Worm (Caenorhabditis elegans) whole organism, L3 larva: ENCODE results near the gene Y48B6A.10.

ENCODE experiments used
- R02D3.7 ChIP-seq: fragments of 150-350 bp; optimal IDR thresholded peaks from 2 replicates; lab custom pipeline; 2014; ENCODE audit warnings: missing biosample characterization, missing genetic modification characterization
- ZK546.5 ChIP-seq: sonication (generic microtip); optimal IDR thresholded peaks from 2 replicates; lab custom pipeline; 2017; ENCODE audit warnings: missing biosample characterization, missing genetic modification characterization
- aly-2 ChIP-seq: fragments of 150-350 bp; optimal IDR thresholded peaks from 2 replicates; lab custom pipeline; 2014; ENCODE audit warnings: missing biosample characterization, missing genetic modification characterization
- ama-1 ChIP-seq: fragments of 150-350 bp; optimal IDR thresholded peaks from 2 replicates; lab custom pipeline; 2018
- ceh-16 ChIP-seq: sonication (generic microtip); optimal IDR thresholded peaks from 2 replicates; lab custom pipeline; 2017; ENCODE audit warnings: missing biosample characterization, missing genetic modification characterization
- ceh-28 ChIP-seq: fragments of 150-350 bp; optimal IDR thresholded peaks from 2 replicates; lab custom pipeline; 2014; ENCODE audit warnings: missing biosample characterization, missing genetic modification reagents, missing genetic modification characterization
- ceh-82 ChIP-seq: fragments of 150-350 bp; optimal IDR thresholded peaks from 2 replicates; lab custom pipeline; 2014; ENCODE audit warnings: missing biosample characterization, missing genetic modification characterization
- ceh-9 ChIP-seq: sonication (generic microtip); optimal IDR thresholded peaks from 2 replicates; lab custom pipeline; 2018; ENCODE audit warnings: missing biosample characterization, missing genetic modification characterization
- daf-12 ChIP-seq: fragments of 150-350 bp; optimal IDR thresholded peaks from 2 replicates; lab custom pipeline; 2014; ENCODE audit warnings: missing biosample characterization, missing genetic modification reagents, missing genetic modification characterization
- egl-27 ChIP-seq: sonication (generic microtip); optimal IDR thresholded peaks from 4 replicates; lab custom pipeline; 2017; ENCODE audit warnings: missing biosample characterization, missing genetic modification reagents, missing genetic modification characterization
- egl-5 ChIP-seq: fragments of 150-350 bp; optimal IDR thresholded peaks from 2 replicates; lab custom pipeline; 2017; ENCODE audit warnings: missing biosample characterization, missing genetic modification reagents, missing genetic modification characterization, inconsistent platforms
- elt-1 ChIP-seq: fragments of 150-350 bp; optimal IDR thresholded peaks from 2 replicates; lab custom pipeline; 2014; ENCODE audit warnings: missing biosample characterization, missing genetic modification characterization
- elt-2 ChIP-seq: sonication (generic microtip); optimal IDR thresholded peaks from 2 replicates; lab custom pipeline; 2016; ENCODE audit warnings: missing genetic modification reagents, mild to moderate bottlenecking, missing genetic modification characterization, missing compliant biosample characterization
- elt-3 ChIP-seq, 3 experiments: fragments of 150-350 bp in 1 of 3; sonication (generic microtip) in 2 of 3; optimal IDR thresholded peaks; 2 replicates in 2 of 3; 4 replicates in 1 of 3; lab custom pipeline; 2014 to 2017; ENCODE audit warnings: missing biosample characterization in 3 of 3, missing genetic modification characterization in 3 of 3
- eor-1 ChIP-seq, 2 experiments: fragments of 150-350 bp; optimal IDR thresholded peaks; 2 replicates each; lab custom pipeline; 2014 to 2018; ENCODE audit warnings: missing biosample characterization in 2 of 2, missing genetic modification characterization in 2 of 2
- fkh-10 ChIP-seq: sonication (generic microtip); optimal IDR thresholded peaks from 2 replicates; lab custom pipeline; 2017; ENCODE audit warnings: missing biosample characterization, missing genetic modification reagents, missing genetic modification characterization
- fkh-2 ChIP-seq: fragments of 150-350 bp; optimal IDR thresholded peaks from 2 replicates; lab custom pipeline; 2014; ENCODE audit warnings: missing biosample characterization, missing genetic modification reagents, missing genetic modification characterization
- fos-1 ChIP-seq: fragments of 150-350 bp; optimal IDR thresholded peaks from 2 replicates; lab custom pipeline; 2014; ENCODE audit warnings: missing biosample characterization, missing genetic modification characterization
- hmg-11 ChIP-seq: sonication (generic microtip); optimal IDR thresholded peaks from 2 replicates; lab custom pipeline; 2016; ENCODE audit warnings: missing genetic modification characterization, missing compliant biosample characterization
- jun-1 ChIP-seq: fragments of 150-350 bp; optimal IDR thresholded peaks from 2 replicates; lab custom pipeline; 2014; ENCODE audit warnings: missing biosample characterization, missing genetic modification reagents, missing genetic modification characterization
- lin-15B ChIP-seq: fragments of 150-350 bp; optimal IDR thresholded peaks from 2 replicates; lab custom pipeline; 2014; ENCODE audit warnings: missing biosample characterization, missing genetic modification characterization
- lin-39 ChIP-seq: fragments of 150-350 bp; optimal IDR thresholded peaks from 2 replicates; lab custom pipeline; 2018; ENCODE audit warnings: missing biosample characterization, missing genetic modification reagents, missing genetic modification characterization
- lsy-12 ChIP-seq: sonication (generic microtip); optimal IDR thresholded peaks from 2 replicates; lab custom pipeline; 2016; ENCODE audit warnings: mild to moderate bottlenecking, missing genetic modification characterization, missing compliant biosample characterization
- mdl-1 ChIP-seq: fragments of 150-350 bp; optimal IDR thresholded peaks from 2 replicates; lab custom pipeline; 2014; ENCODE audit warnings: missing biosample characterization, missing genetic modification characterization
- mml-1 ChIP-seq: fragments of 150-350 bp; sonication (generic microtip); optimal IDR thresholded peaks from 3 replicates; lab custom pipeline; 2014; ENCODE audit warnings: missing biosample characterization, missing genetic modification characterization
- nfya-1 ChIP-seq: sonication (generic microtip); optimal IDR thresholded peaks from 2 replicates; lab custom pipeline; 2017; ENCODE audit warnings: missing genetic modification characterization, mild to moderate bottlenecking, missing compliant biosample characterization, antibody characterized with exemption, moderate library complexity; ENCODE audit not compliant: insufficient read depth
- nhr-11 ChIP-seq: fragments of 150-350 bp; optimal IDR thresholded peaks from 2 replicates; lab custom pipeline; 2014; ENCODE audit warnings: missing biosample characterization, missing genetic modification characterization
- nhr-12 ChIP-seq: fragments of 150-350 bp; optimal IDR thresholded peaks from 2 replicates; lab custom pipeline; 2014; ENCODE audit warnings: missing biosample characterization, missing genetic modification characterization
- nhr-23 ChIP-seq: fragments of 150-350 bp; optimal IDR thresholded peaks from 2 replicates; lab custom pipeline; 2014; ENCODE audit warnings: missing biosample characterization, missing genetic modification reagents, missing genetic modification characterization
- nhr-237 ChIP-seq: fragments of 150-350 bp; optimal IDR thresholded peaks from 2 replicates; lab custom pipeline; 2014; ENCODE audit warnings: missing biosample characterization, missing genetic modification characterization
- nhr-25 ChIP-seq: sonication (generic microtip); optimal IDR thresholded peaks from 2 replicates; lab custom pipeline; 2017; ENCODE audit warnings: missing biosample characterization, missing genetic modification characterization
- nhr-28 ChIP-seq: fragments of 150-350 bp; optimal IDR thresholded peaks from 2 replicates; lab custom pipeline; 2014; ENCODE audit warnings: missing biosample characterization, missing genetic modification characterization
- nhr-43 ChIP-seq: sonication (generic microtip); optimal IDR thresholded peaks from 2 replicates; lab custom pipeline; 2016; ENCODE audit warnings: mild to moderate bottlenecking, missing genetic modification characterization, missing compliant biosample characterization; ENCODE audit not compliant: poor library complexity, severe bottlenecking
- nhr-67 ChIP-seq: fragments of 150-350 bp; optimal IDR thresholded peaks from 2 replicates; lab custom pipeline; 2014; ENCODE audit warnings: missing biosample characterization, missing genetic modification characterization
- nhr-76 ChIP-seq: fragments of 150-350 bp; sonication (generic microtip); optimal IDR thresholded peaks from 5 replicates; lab custom pipeline; 2014; ENCODE audit warnings: missing biosample characterization, missing genetic modification characterization
- nhr-77 ChIP-seq: fragments of 150-350 bp; optimal IDR thresholded peaks from 2 replicates; lab custom pipeline; 2014; ENCODE audit warnings: missing biosample characterization, missing genetic modification characterization
- pha-4 ChIP-seq: fragments of 150-350 bp; optimal IDR thresholded peaks from 2 replicates; lab custom pipeline; 2014; ENCODE audit warnings: missing biosample characterization, missing genetic modification reagents, missing genetic modification characterization
- pqm-1 ChIP-seq: fragments of 150-350 bp; optimal IDR thresholded peaks from 2 replicates; lab custom pipeline; 2017; ENCODE audit warnings: missing biosample characterization, missing genetic modification characterization, inconsistent platforms
- sea-2 ChIP-seq: fragments of 150-350 bp; sonication (generic microtip); optimal IDR thresholded peaks from 4 replicates; lab custom pipeline; 2014; ENCODE audit warnings: missing biosample characterization, missing genetic modification reagents, missing genetic modification characterization
- skn-1 ChIP-seq: fragments of 150-350 bp; optimal IDR thresholded peaks from 2 replicates; lab custom pipeline; 2014; ENCODE audit warnings: missing biosample characterization, missing genetic modification characterization
- snpc-4 ChIP-seq: fragments of 150-350 bp; optimal IDR thresholded peaks from 2 replicates; lab custom pipeline; 2014; ENCODE audit warnings: missing biosample characterization, missing genetic modification characterization
- tbx-2 ChIP-seq: sonication (generic microtip); optimal IDR thresholded peaks from 2 replicates; lab custom pipeline; 2016; ENCODE audit warnings: mild to moderate bottlenecking, missing genetic modification characterization, missing compliant biosample characterization
- unc-39 ChIP-seq: sonication (generic microtip); optimal IDR thresholded peaks from 4 replicates; lab custom pipeline; 2017; ENCODE audit warnings: missing biosample characterization, missing genetic modification characterization
- unc-62 ChIP-seq: fragments of 150-350 bp; sonication (generic microtip); optimal IDR thresholded peaks from 4 replicates; lab custom pipeline; 2014; ENCODE audit warnings: missing biosample characterization, missing genetic modification reagents, missing genetic modification characterization
- zag-1 ChIP-seq: fragments of 150-350 bp; optimal IDR thresholded peaks from 2 replicates; lab custom pipeline; 2014; ENCODE audit warnings: missing biosample characterization, missing genetic modification characterization
- ztf-11 ChIP-seq: fragments of 150-350 bp; optimal IDR thresholded peaks from 2 replicates; lab custom pipeline; 2014; ENCODE audit warnings: missing biosample characterization, missing genetic modification characterization
- ztf-4 ChIP-seq: fragments of 150-350 bp; optimal IDR thresholded peaks from 2 replicates; lab custom pipeline; 2014; ENCODE audit warnings: missing biosample characterization, missing genetic modification characterization

The Y48B6A.10 gene

DNA sequence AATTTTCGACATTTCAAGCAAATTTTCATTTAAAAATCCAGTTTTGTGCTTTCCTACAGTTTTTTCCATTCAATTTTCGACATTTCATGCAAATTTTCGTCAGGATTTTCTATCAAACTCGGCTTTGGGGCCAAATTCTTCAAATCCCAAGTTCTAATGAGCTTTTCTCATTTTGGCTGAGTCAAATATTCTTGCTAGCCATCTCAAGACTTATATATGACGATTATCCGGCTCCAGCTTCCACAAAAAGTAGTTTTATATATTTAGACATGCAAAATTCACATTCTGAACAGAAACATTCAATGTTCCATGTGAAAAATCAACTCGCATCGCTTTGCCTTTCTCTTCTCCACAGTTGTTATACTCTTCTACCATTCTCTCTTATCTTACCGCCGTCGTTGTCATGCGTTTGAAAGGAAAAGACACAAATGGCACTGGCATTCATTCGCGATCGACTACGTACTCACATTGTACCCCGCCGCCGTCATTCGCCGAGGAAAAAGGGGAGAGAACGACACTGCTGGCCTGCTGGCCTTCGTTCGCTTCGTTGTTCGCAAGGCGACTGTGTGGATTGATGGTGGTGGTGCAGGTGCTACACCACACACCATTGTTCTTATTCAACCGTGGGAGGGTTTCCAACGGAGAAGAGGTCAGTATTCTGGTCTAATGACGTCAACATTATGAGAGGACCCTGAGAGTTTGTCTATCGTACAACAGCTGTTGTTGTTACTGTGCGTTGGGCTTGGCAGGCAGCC lies 33.7 kb downstream of the Y48B6A.10 start:
- peak; percentile 52 for TF ChIP-seq pqm-1 (tag; lab: Kevin White, UChicago)
- TF ChIP-seq sea-2 (GFP tag; lab: Kevin White, UChicago) = peak; percentile 9
- TF ChIP-seq mdl-1 (tag; lab: Kevin White, UChicago) = no peak
- TF ChIP-seq elt-2 (tag; lab: Kevin White, UChicago) = peak; percentile 69
- TF ChIP-seq nhr-77 = no peak
- TF ChIP-seq snpc-4 = peak; percentile 42
- TF ChIP-seq ama-1 (lab: Kevin White, UChicago) = no peak
- no peak for TF ChIP-seq fkh-2 (tag; lab: Kevin White, UChicago)
- no peak for TF ChIP-seq elt-1 (tag; lab: Kevin White, UChicago)
- no peak for TF ChIP-seq nhr-23 (tag; lab: Kevin White, UChicago)
- TF ChIP-seq nhr-25 (tag; lab: Kevin White, UChicago) = peak; percentile 87
- TF ChIP-seq nhr-237 = no peak
- no peak for TF ChIP-seq nhr-28 (tag; lab: Kevin White, UChicago)
- peak; percentile 19 for TF ChIP-seq nfya-1
- TF ChIP-seq pha-4 (tag; lab: Kevin White, UChicago) = peak; percentile 42
- TF ChIP-seq jun-1 (tag; lab: Kevin White, UChicago) = peak; percentile 46

ce11 chrII:14249489-14249888 lies 35.3 kb downstream of the Y48B6A.10 start:
- TF ChIP-seq nhr-12 (tag; lab: Kevin White, UChicago) = no peak
- TF ChIP-seq lsy-12 (tag; lab: Kevin White, UChicago) = no peak
- TF ChIP-seq lin-15B (tag; lab: Kevin White, UChicago) = peak; percentile 18
- TF ChIP-seq skn-1 = no peak
- no peak for TF ChIP-seq egl-5 (tag; lab: Kevin White, UChicago)
- TF ChIP-seq fos-1 (tag; lab: Kevin White, UChicago) = no peak
- TF ChIP-seq pqm-1 (tag; lab: Kevin White, UChicago) = no peak
- no peak for TF ChIP-seq egl-27
- TF ChIP-seq nhr-25 (tag; lab: Kevin White, UChicago) = peak; percentile 43
- no peak for TF ChIP-seq ceh-16
- TF ChIP-seq mdl-1 (tag; lab: Kevin White, UChicago) = peak; percentile 70
- TF ChIP-seq nhr-28 (tag; lab: Kevin White, UChicago) = no peak
- TF ChIP-seq daf-12 (tag; lab: Kevin White, UChicago) = no peak
- TF ChIP-seq hmg-11 = peak; percentile 75
- TF ChIP-seq nhr-23 (tag; lab: Kevin White, UChicago) = no peak
- TF ChIP-seq elt-2 (tag; lab: Kevin White, UChicago) = peak; percentile 38
- TF ChIP-seq unc-62 = no peak
- no peak for TF ChIP-seq nhr-237
- TF ChIP-seq ceh-9 (tag; lab: Kevin White, UChicago) = no peak
- TF ChIP-seq ztf-4 (tag; lab: Kevin White, UChicago) = no peak
- no peak for TF ChIP-seq sea-2 (GFP tag; lab: Kevin White, UChicago)
- TF ChIP-seq lin-39 (tag; lab: Kevin White, UChicago) = peak; percentile 20
- peak; percentile 45 for TF ChIP-seq pha-4 (tag; lab: Kevin White, UChicago)
- TF ChIP-seq tbx-2 (tag; lab: Kevin White, UChicago) = no peak
- no peak for TF ChIP-seq elt-1 (tag; lab: Kevin White, UChicago)
- no peak for TF ChIP-seq fkh-10 (GFP tag; lab: Kevin White, UChicago)
- no peak for TF ChIP-seq nhr-77
- TF ChIP-seq nfya-1 = peak; percentile 62
- TF ChIP-seq aly-2 (tag; lab: Kevin White, UChicago) = no peak
- TF ChIP-seq eor-1 (tag; optimal IDR thresholded peaks at IDR 0.05; lab: Kevin White, UChicago) = no peak
- no peak for TF ChIP-seq nhr-76 (tag; lab: Kevin White, UChicago)
- peak; percentile 51 for TF ChIP-seq ceh-28 (tag; lab: Kevin White, UChicago)
- no peak for TF ChIP-seq ceh-82 (tag; lab: Kevin White, UChicago)
- no peak for TF ChIP-seq R02D3.7 (tag; lab: Kevin White, UChicago)
- TF ChIP-seq unc-39 (tag; lab: Kevin White, UChicago) = no peak
- no peak for TF ChIP-seq ZK546.5
- TF ChIP-seq nhr-43 = no peak
- TF ChIP-seq zag-1 = no peak
- no peak for TF ChIP-seq nhr-67
- no peak for TF ChIP-seq mml-1 (tag; lab: Kevin White, UChicago)
- TF ChIP-seq elt-3 (tag; optimal IDR thresholded peaks at IDR 0.05; lab: Kevin White, UChicago) = no peak
- TF ChIP-seq nhr-11 = no peak
- peak; percentile 47 for TF ChIP-seq snpc-4
- no peak for TF ChIP-seq ztf-11 (tag; lab: Kevin White, UChicago)
- TF ChIP-seq fkh-2 (tag; lab: Kevin White, UChicago) = no peak
- no peak for TF ChIP-seq ama-1 (lab: Kevin White, UChicago)
- TF ChIP-seq jun-1 (tag; lab: Kevin White, UChicago) = no peak
- TF ChIP-seq, all 47 proteins: peak for 10
